Worm (Caenorhabditis elegans) whole organism, L3 larva: ENCODE data around the gene F32D1.7.

Experiments
- ceh-9 ChIP-seq: sonication (generic microtip); optimal IDR thresholded peaks from 2 replicates; lab custom pipeline; 2018; ENCODE audit warnings: missing biosample characterization, missing genetic modification characterization
- egl-27 ChIP-seq: sonication (generic microtip); optimal IDR thresholded peaks from 4 replicates; lab custom pipeline; 2017; ENCODE audit warnings: missing biosample characterization, missing genetic modification reagents, missing genetic modification characterization
- eor-1 ChIP-seq, 2 experiments: fragments of 150-350 bp; optimal IDR thresholded peaks; 2 replicates each; lab custom pipeline; 2014 to 2018; ENCODE audit warnings: missing biosample characterization in 2 of 2, missing genetic modification characterization in 2 of 2
- fkh-2 ChIP-seq: fragments of 150-350 bp; optimal IDR thresholded peaks from 2 replicates; lab custom pipeline; 2014; ENCODE audit warnings: missing biosample characterization, missing genetic modification reagents, missing genetic modification characterization
- fos-1 ChIP-seq: fragments of 150-350 bp; optimal IDR thresholded peaks from 2 replicates; lab custom pipeline; 2014; ENCODE audit warnings: missing biosample characterization, missing genetic modification characterization
- nhr-23 ChIP-seq: fragments of 150-350 bp; optimal IDR thresholded peaks from 2 replicates; lab custom pipeline; 2014; ENCODE audit warnings: missing biosample characterization, missing genetic modification reagents, missing genetic modification characterization
- pha-4 ChIP-seq: fragments of 150-350 bp; optimal IDR thresholded peaks from 2 replicates; lab custom pipeline; 2014; ENCODE audit warnings: missing biosample characterization, missing genetic modification reagents, missing genetic modification characterization
- skn-1 ChIP-seq: fragments of 150-350 bp; optimal IDR thresholded peaks from 2 replicates; lab custom pipeline; 2014; ENCODE audit warnings: missing biosample characterization, missing genetic modification characterization

ce11 chrV:4374625-4375024 lies 1.3 kb downstream of the F32D1.7 start, which contains the start of gene neg-1:
- TF ChIP-seq egl-27 (tag; lab: Kevin White, UChicago) (no peak), ceh-9 (tag; lab: Kevin White, UChicago) (no peak), nhr-23 (tag; lab: Kevin White, UChicago) (no peak), pha-4 (tag; lab: Kevin White, UChicago) (no peak), fkh-2 (tag; lab: Kevin White, UChicago) (no peak), skn-1 (no peak), eor-1 (tag; optimal IDR thresholded peaks at IDR 0.05; lab: Kevin White, UChicago) (no peak), fos-1 (tag; lab: Kevin White, UChicago) (no peak)
